Worm (Caenorhabditis elegans) whole organism, L4 larva: Measurements from ENCODE around the gene popl-5.
A peak's percentile ranks its signal among the peaks of the same experiment; 100 is the strongest.

Experiments used
- F49E8.2 ChIP-seq: sonication (generic microtip); optimal IDR thresholded peaks from 2 replicates; lab custom pipeline; 2016; ENCODE audit warnings: missing compliant biosample characterization, mild to moderate bottlenecking, missing genetic modification characterization, borderline replicate concordance
- T26A8.4 ChIP-seq: fragments of 200-800 bp; sonication (Bioruptor generic); IDR thresholded peaks from 2 replicates; pipeline ENCODE4 v1.3.6; 2022; ENCODE audit warnings: missing genetic modification characterization, missing compliant biosample characterization
- Y105C5A.15 ChIP-seq: fragments of 200-800 bp; sonication (Bioruptor generic); IDR thresholded peaks from 2 replicates; pipeline ENCODE4 v1.3.6; 2022; ENCODE audit warnings: missing genetic modification characterization, missing compliant biosample characterization
- Y48G9A.11 ChIP-seq: fragments of 200-800 bp; sonication (Bioruptor generic); IDR thresholded peaks from 2 replicates; pipeline ENCODE4 v1.3.6; 2022; ENCODE audit warnings: missing genetic modification reagents, missing genetic modification characterization, missing compliant biosample characterization
- aly-2 ChIP-seq: sonication (generic microtip); optimal IDR thresholded peaks from 2 replicates; lab custom pipeline; 2018; ENCODE audit warnings: missing biosample characterization, missing genetic modification characterization
- arid-1 ChIP-seq: fragments of 200-800 bp; sonication (Bioruptor generic); conservative IDR thresholded peaks from 2 replicates; pipeline ENCODE4 v1.3.6; 2022; ENCODE audit warnings: missing genetic modification reagents, missing genetic modification characterization, missing compliant biosample characterization
- ceh-28 ChIP-seq: fragments of 150-350 bp; optimal IDR thresholded peaks from 2 replicates; lab custom pipeline; 2014; ENCODE audit warnings: missing biosample characterization, missing genetic modification reagents, missing genetic modification characterization
- ceh-62 ChIP-seq: sonication (generic microtip); optimal IDR thresholded peaks from 2 replicates; lab custom pipeline; 2017; ENCODE audit warnings: missing biosample characterization, missing genetic modification characterization
- ceh-82 ChIP-seq: sonication (generic microtip); optimal IDR thresholded peaks from 2 replicates; lab custom pipeline; 2017; ENCODE audit warnings: missing biosample characterization, missing genetic modification characterization
- ces-1 ChIP-seq: fragments of 150-350 bp; sonication (generic microtip); optimal IDR thresholded peaks from 4 replicates; lab custom pipeline; 2014; ENCODE audit warnings: missing biosample characterization, missing genetic modification reagents, missing genetic modification characterization
- cey-2 ChIP-seq: sonication (generic microtip); optimal IDR thresholded peaks from 3 replicates; lab custom pipeline; 2017; ENCODE audit warnings: missing genetic modification characterization, mild to moderate bottlenecking, missing compliant biosample characterization, antibody characterized with exemption, borderline replicate concordance; ENCODE audit not compliant: insufficient read depth
- ctbp-1 ChIP-seq: fragments of 200-800 bp; sonication (Bioruptor generic); IDR thresholded peaks from 2 replicates; pipeline ENCODE4 v1.3.6; 2022; ENCODE audit warnings: missing genetic modification reagents, missing genetic modification characterization, missing compliant biosample characterization
- daf-16 ChIP-seq, 3 experiments: sonication (generic microtip); optimal IDR thresholded peaks; 2 replicates each; lab custom pipeline; 2016 to 2017; ENCODE audit warnings: missing genetic modification characterization in 3 of 3, missing genetic modification reagents in 3 of 3, mild to moderate bottlenecking in 2 of 3, missing compliant biosample characterization in 2 of 3, missing biosample characterization in 1 of 3, moderate library complexity in 1 of 3
- dpl-1 ChIP-seq: fragments of 150-350 bp; optimal IDR thresholded peaks from 2 replicates; lab custom pipeline; 2014; ENCODE audit warnings: missing biosample characterization, missing genetic modification reagents, missing genetic modification characterization
- fkh-10 ChIP-seq: fragments of 150-350 bp; optimal IDR thresholded peaks from 2 replicates; lab custom pipeline; 2014; ENCODE audit warnings: missing biosample characterization, missing genetic modification reagents, missing genetic modification characterization
- hif-1 ChIP-seq, 2 experiments: sonication (generic microtip); optimal IDR thresholded peaks; 2 replicates each; lab custom pipeline; 2016 to 2017; ENCODE audit warnings: missing compliant biosample characterization in 2 of 2, missing genetic modification characterization in 2 of 2, missing genetic modification reagents in 2 of 2, missing genotype in 2 of 2, mild to moderate bottlenecking in 1 of 2
- hlh-30 ChIP-seq: sonication (generic microtip); optimal IDR thresholded peaks from 2 replicates; lab custom pipeline; 2017; ENCODE audit warnings: antibody characterized with exemption, mild to moderate bottlenecking, missing genetic modification characterization, missing compliant biosample characterization; ENCODE audit not compliant: insufficient read depth
- hmg-1.1 ChIP-seq: fragments of 200-800 bp; sonication (Bioruptor generic); IDR thresholded peaks from 2 replicates; pipeline ENCODE4 v1.3.6; 2022; ENCODE audit warnings: missing genetic modification reagents, missing genetic modification characterization, missing compliant biosample characterization
- lim-7 ChIP-seq: fragments of 200-800 bp; sonication (Bioruptor generic); IDR thresholded peaks from 2 replicates; pipeline ENCODE4 v1.3.6; 2022; ENCODE audit warnings: missing genetic modification characterization, missing compliant biosample characterization
- lin-15B ChIP-seq: fragments of 150-350 bp; sonication (generic microtip); optimal IDR thresholded peaks from 3 replicates; lab custom pipeline; 2014; ENCODE audit warnings: missing biosample characterization, missing genetic modification characterization
- lin-29 ChIP-seq: fragments of 200-800 bp; sonication (Bioruptor generic); IDR thresholded peaks from 2 replicates; pipeline ENCODE4 v1.3.6; 2022; ENCODE audit warnings: missing genetic modification reagents, missing genetic modification characterization, missing compliant biosample characterization
- lin-38 ChIP-seq: fragments of 200-800 bp; sonication (Bioruptor generic); IDR thresholded peaks from 2 replicates; pipeline ENCODE4 v1.3.6; 2022; ENCODE audit warnings: missing genetic modification reagents, missing genetic modification characterization, missing compliant biosample characterization
- lir-3 ChIP-seq: sonication (generic microtip); optimal IDR thresholded peaks from 2 replicates; lab custom pipeline; 2016; ENCODE audit warnings: mild to moderate bottlenecking, missing genetic modification characterization, missing compliant biosample characterization
- lsy-2 ChIP-seq, 2 experiments: fragments of 150-350 bp in 1 of 2; sonication (generic microtip) in 1 of 2; optimal IDR thresholded peaks; 2 replicates each; lab custom pipeline; 2014 to 2017; ENCODE audit warnings: missing biosample characterization in 2 of 2, missing genetic modification characterization in 2 of 2
- madf-9 ChIP-seq: fragments of 200-800 bp; sonication (Bioruptor generic); conservative IDR thresholded peaks from 2 replicates; pipeline ENCODE4 v1.3.6; 2022; ENCODE audit warnings: missing genetic modification reagents, missing genetic modification characterization, missing compliant biosample characterization
- mdt-29 ChIP-seq: fragments of 200-800 bp; sonication (Bioruptor generic); IDR thresholded peaks from 2 replicates; pipeline ENCODE4 v1.3.6; 2022; ENCODE audit warnings: missing genetic modification reagents, missing genetic modification characterization, missing compliant biosample characterization
- mes-2 ChIP-seq: sonication (generic microtip); optimal IDR thresholded peaks from 2 replicates; lab custom pipeline; 2016; ENCODE audit warnings: missing genotype, mild to moderate bottlenecking, missing genetic modification characterization, missing compliant biosample characterization; ENCODE audit not compliant: poor library complexity, severe bottlenecking
- mxl-2 ChIP-seq: fragments of 200-800 bp; sonication (Bioruptor generic); conservative IDR thresholded peaks from 2 replicates; pipeline ENCODE4 v1.3.6; 2022; ENCODE audit warnings: missing genetic modification reagents, missing genetic modification characterization, missing compliant biosample characterization
- nhr-11 ChIP-seq: fragments of 150-350 bp; optimal IDR thresholded peaks from 2 replicates; lab custom pipeline; 2014; ENCODE audit warnings: missing biosample characterization, missing genetic modification characterization
- nhr-111 ChIP-seq: fragments of 200-800 bp; sonication (Bioruptor generic); optimal IDR thresholded peaks from 2 replicates; lab custom pipeline; 2018; ENCODE audit warnings: mild to moderate bottlenecking, missing genetic modification characterization, missing compliant biosample characterization
- nhr-237 ChIP-seq: sonication (generic microtip); optimal IDR thresholded peaks from 2 replicates; lab custom pipeline; 2017; ENCODE audit warnings: missing biosample characterization, missing genetic modification characterization
- nhr-6 ChIP-seq: fragments of 150-350 bp; optimal IDR thresholded peaks from 2 replicates; lab custom pipeline; 2014; ENCODE audit warnings: missing biosample characterization, missing genetic modification characterization
- php-3 ChIP-seq: fragments of 200-800 bp; sonication (Bioruptor generic); IDR thresholded peaks from 2 replicates; pipeline ENCODE4 v1.3.6; 2022; ENCODE audit warnings: missing genetic modification reagents, missing genetic modification characterization, missing compliant biosample characterization
- pqm-1 ChIP-seq: sonication (generic microtip); optimal IDR thresholded peaks from 2 replicates; lab custom pipeline; 2017; ENCODE audit warnings: missing biosample characterization, missing genetic modification characterization
- saeg-2 ChIP-seq: fragments of 200-800 bp; sonication (Bioruptor generic); IDR thresholded peaks from 2 replicates; pipeline ENCODE4 v1.3.6; 2022; ENCODE audit warnings: missing genetic modification reagents, missing genetic modification characterization, missing compliant biosample characterization
- sdz-12 ChIP-seq: fragments of 200-800 bp; sonication (Bioruptor generic); optimal IDR thresholded peaks from 2 replicates; lab custom pipeline; 2018; ENCODE audit warnings: mild to moderate bottlenecking, missing genetic modification characterization, missing compliant biosample characterization
- set-16 ChIP-seq: fragments of 200-800 bp; sonication (Bioruptor generic); IDR thresholded peaks from 2 replicates; pipeline ENCODE4 v1.3.6; 2022; ENCODE audit warnings: missing genetic modification reagents, missing genetic modification characterization, missing compliant biosample characterization
- snpc-4 ChIP-seq: fragments of 150-350 bp; optimal IDR thresholded peaks from 2 replicates; lab custom pipeline; 2014; ENCODE audit warnings: missing biosample characterization, missing genetic modification characterization
- spr-3 ChIP-seq: fragments of 200-800 bp; sonication (Bioruptor generic); optimal IDR thresholded peaks from 2 replicates; lab custom pipeline; 2018; ENCODE audit warnings: mild to moderate bottlenecking, missing genetic modification characterization, missing compliant biosample characterization
- unc-62 ChIP-seq, 3 experiments: fragments of 150-350 bp in 1 of 3; sonication (generic microtip); optimal IDR thresholded peaks in 2 of 3; peaks in 1 of 3; 1 replicate in 1 of 3; 2 replicates in 2 of 3; lab custom pipeline; 2014 to 2017; ENCODE audit warnings: missing biosample characterization in 3 of 3, missing genetic modification characterization in 3 of 3, missing genetic modification reagents in 3 of 3, missing genotype in 1 of 3
- zfp-2 ChIP-seq: sonication (generic microtip); optimal IDR thresholded peaks from 2 replicates; lab custom pipeline; 2016; ENCODE audit warnings: mild to moderate bottlenecking, missing genetic modification characterization, missing compliant biosample characterization
- ztf-11 ChIP-seq: fragments of 150-350 bp; optimal IDR thresholded peaks from 2 replicates; lab custom pipeline; 2014; ENCODE audit warnings: missing biosample characterization, missing genetic modification characterization
- ztf-7 ChIP-seq: fragments of 150-350 bp; optimal IDR thresholded peaks from 2 replicates; lab custom pipeline; 2014; ENCODE audit warnings: missing biosample characterization, missing genetic modification characterization

popl-5 gene

DNA sequence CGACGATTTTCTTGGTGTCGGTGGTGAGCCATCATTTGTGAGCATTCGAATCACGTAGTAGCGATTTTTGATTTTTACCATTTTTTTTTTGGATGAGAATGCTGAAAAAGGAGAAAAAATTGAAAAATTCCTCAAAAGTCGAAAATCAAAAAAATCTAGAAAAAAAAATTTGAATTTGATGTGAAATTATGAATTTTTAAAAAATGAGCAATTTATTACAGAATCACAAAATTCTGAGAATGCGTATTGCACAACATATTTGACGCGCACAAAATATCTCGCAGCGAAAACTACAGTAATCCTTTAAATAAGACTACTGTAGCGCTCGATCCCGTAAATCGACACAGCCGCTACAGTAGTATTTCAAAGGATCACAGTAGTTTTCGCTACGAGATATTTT lies at the start of gene popl-5:
Gene popl-5, minus strand, starts transcription at position 101 of the 400 bp plus-strand sequence.
- no peak for TF ChIP-seq saeg-2 (GFP tag; lab: Robert Waterston, UW)
- no peak for TF ChIP-seq ceh-62 (tag; lab: Kevin White, UChicago)
- no peak for TF ChIP-seq unc-62 (GFP tag; optimal IDR thresholded peaks at IDR 0.05 in 1 of 2; lab: Kevin White, UChicago)
- TF ChIP-seq unc-62 (tag; optimal IDR thresholded peaks at IDR 0.05; lab: Kevin White, UChicago): no peak
- TF ChIP-seq php-3: no peak
- no peak for TF ChIP-seq lin-29 (GFP tag; lab: Robert Waterston, UW)
- TF ChIP-seq nhr-237 (tag; lab: Kevin White, UChicago): no peak
- no peak for TF ChIP-seq lin-15B (tag; lab: Kevin White, UChicago)
- TF ChIP-seq T26A8.4 (GFP tag; lab: Robert Waterston, UW): no peak
- TF ChIP-seq daf-16 (GFP tag; optimal IDR thresholded peaks at IDR 0.05; lab: Kevin White, UChicago): no peak
- TF ChIP-seq daf-16 (tag; optimal IDR thresholded peaks at IDR 0.05; lab: Kevin White, UChicago): no peak
- no peak for TF ChIP-seq sdz-12 (GFP tag; lab: Kevin White, UChicago)
- TF ChIP-seq pqm-1 (tag; lab: Kevin White, UChicago): no peak

DNA sequence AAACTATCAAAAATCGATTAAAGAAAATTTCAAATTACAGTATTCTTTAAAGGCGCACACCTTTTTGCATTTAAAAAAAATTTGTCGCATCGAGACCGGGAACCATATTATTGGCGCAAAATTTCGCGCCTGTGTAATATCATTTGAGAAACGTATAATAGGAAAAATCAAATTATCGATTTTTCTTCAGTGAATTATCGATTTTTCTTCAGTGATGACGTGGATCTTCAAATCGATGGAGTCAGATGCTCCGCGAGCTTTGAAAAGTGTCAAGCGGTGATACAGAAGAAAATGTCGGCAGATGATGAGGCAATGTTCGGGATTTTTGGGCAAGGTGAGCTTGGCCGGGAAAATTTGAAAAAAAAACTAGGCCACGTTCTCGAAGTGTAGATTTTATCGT lies 48.3 kb upstream of the popl-5 start:
- TF ChIP-seq nhr-111 (GFP tag; lab: Kevin White, UChicago) (no peak), madf-9 (0 out of 2 replicates have a peak, but pooled peaks have one; percentile 5), zfp-2 (tag; lab: Kevin White, UChicago) (no peak), ceh-82 (tag; lab: Kevin White, UChicago) (no peak), ceh-62 (tag; lab: Kevin White, UChicago) (no peak), mxl-2 (GFP tag; lab: Robert Waterston, UW) (no peak), ceh-28 (tag; lab: Kevin White, UChicago) (peak; percentile 73), php-3 (no peak), lir-3 (tag; lab: Kevin White, UChicago) (no peak), saeg-2 (GFP tag; lab: Robert Waterston, UW) (no peak), hlh-30 (tag; lab: Kevin White, UChicago) (no peak), set-16 (no peak), ztf-7 (no peak), snpc-4 (tag; lab: Kevin White, UChicago) (no peak)

DNA sequence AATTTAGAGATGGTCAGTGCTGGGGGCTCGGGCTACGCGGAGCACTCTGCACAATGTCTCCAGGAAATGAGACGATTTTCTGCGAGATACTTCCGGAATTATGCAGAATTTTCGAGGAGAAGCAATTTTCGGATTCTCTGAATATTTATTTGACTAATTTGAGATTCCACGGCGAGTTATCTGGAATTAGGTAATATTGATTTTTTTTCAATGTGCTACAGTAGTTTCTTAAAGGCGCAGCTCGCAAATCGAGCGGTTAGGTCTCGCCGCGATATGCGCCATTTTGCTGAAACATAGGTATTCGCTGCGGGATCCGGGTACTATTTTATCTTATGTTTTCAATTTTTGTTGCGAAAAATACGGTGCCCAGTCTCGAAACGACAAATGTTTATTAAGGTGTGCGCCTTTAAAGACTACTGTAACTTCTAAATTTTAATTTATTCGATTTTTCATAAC lies 47.5 kb upstream of the popl-5 start, which contains the start of gene nrps-1:
Gene nrps-1, plus strand, starts transcription at position 51 of the 456 bp plus-strand sequence.
- TF ChIP-seq nhr-11: no peak
- TF ChIP-seq ces-1 (GFP tag; lab: Kevin White, UChicago): no peak
- 0 out of 2 replicates have a peak, but pooled peaks have one; percentile 12 for TF ChIP-seq php-3
- no peak for TF ChIP-seq nhr-111 (GFP tag; lab: Kevin White, UChicago)
- no peak for TF ChIP-seq mdt-29
- TF ChIP-seq Y48G9A.11 (GFP tag; lab: Robert Waterston, UW): no peak

DNA sequence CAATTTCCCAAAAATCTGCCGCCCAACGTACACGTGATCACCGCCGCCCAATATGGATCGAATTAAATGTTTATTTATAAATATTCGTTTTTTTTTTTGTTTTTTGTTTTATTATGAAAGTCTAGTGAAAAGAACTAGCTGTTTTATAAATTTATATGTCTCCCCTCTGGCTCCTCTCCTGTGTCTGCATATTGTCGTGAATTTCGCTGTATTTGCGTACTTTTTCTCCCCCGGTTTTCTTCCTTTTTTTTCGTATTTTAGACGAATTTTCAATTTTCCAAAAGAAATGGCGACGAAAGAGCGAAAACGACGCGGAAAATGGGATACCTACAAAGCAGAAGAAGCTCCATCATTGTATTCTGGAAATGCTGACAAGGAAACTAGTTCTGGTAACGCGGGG lies 39.3 kb upstream of the popl-5 start, which contains the start of gene xpb-1:
Gene xpb-1, plus strand, starts transcription at position 262 of the 400 bp plus-strand sequence.
- TF ChIP-seq cey-2 (tag; lab: Kevin White, UChicago) (no peak), hif-1 (tag; optimal IDR thresholded peaks at IDR 0.05; lab: Kevin White, UChicago) (no peak), F49E8.2 (tag; lab: Kevin White, UChicago) (no peak), mes-2 (tag; lab: Kevin White, UChicago) (peak; percentile 41), nhr-6 (tag; lab: Kevin White, UChicago) (no peak), aly-2 (tag; lab: Kevin White, UChicago) (no peak), lim-7 (GFP tag; lab: Robert Waterston, UW) (no peak), lin-29 (GFP tag; lab: Robert Waterston, UW) (no peak), ctbp-1 (GFP tag; lab: Robert Waterston, UW) (no peak), ceh-62 (tag; lab: Kevin White, UChicago) (no peak), ces-1 (GFP tag; lab: Kevin White, UChicago) (no peak), dpl-1 (GFP tag; lab: Kevin White, UChicago) (peak; percentile 36), lin-38 (GFP tag; lab: Robert Waterston, UW) (peak; percentile 35; the same call in 1 of the 2 replicates), ztf-11 (tag; lab: Kevin White, UChicago) (no peak), lsy-2 (tag; optimal IDR thresholded peaks at IDR 0.05; lab: Kevin White, UChicago) (peak in 1 of 2 experiments; percentile 22), saeg-2 (GFP tag; lab: Robert Waterston, UW) (no peak), fkh-10 (GFP tag; lab: Kevin White, UChicago) (no peak), spr-3 (no peak), arid-1 (GFP tag; lab: Robert Waterston, UW) (no peak), hmg-1.1 (no peak), Y105C5A.15 (no peak)
